Comparison of ENCODE assay signal across 1 worm cellular context in the genomic region with DNA sequence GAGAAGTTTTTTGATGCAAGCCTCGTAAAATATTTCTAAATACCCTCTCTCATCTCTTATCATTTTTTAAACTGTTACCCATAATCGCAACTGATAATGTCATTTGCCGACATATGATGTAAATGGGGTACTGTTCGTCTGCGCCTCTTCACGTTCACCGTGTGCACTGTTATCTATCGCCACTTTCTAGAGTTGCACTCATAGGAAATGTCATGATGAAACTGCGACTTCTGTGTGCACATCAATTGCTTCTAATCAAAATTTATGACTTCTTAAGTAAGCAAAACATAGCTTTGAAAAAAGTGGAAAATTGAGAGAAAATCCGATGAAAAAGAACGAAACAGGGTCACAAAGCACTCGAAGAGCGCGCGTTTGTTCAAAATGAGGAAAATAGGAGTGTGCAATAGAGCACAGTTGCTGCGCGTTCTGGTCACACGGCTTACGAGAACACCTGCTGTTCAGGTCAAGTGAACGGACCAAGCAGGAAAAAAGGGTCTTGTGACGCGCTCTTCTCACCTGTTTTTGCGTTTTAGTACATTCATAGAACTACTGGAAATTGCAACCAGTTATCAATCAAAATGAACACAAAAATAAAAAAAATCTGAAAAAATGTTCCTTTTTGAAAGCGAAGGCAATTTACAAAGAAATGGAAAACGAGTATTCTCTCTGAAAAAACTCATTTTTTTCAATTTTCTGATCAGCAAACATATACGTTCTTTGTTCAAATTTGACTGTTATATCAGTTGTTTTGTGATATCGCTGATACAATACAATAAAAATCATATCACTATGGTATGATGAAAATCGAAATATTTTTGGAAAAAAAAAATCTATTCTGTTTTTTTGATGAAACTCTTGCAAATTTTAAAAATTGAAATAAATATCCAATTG.
A peak's percentile ranks its signal among the peaks of the same experiment; 100 is the strongest.
TF ChIP-seq lines count a peak whose summit lies in the region.

No protein-coding gene starts in this region.

TF ChIP-seq in whole organism, L1 larva, 84 proteins besides CTCF, POLR2A, EP300 and RAD21 (continued from another document):
- TF ChIP-seq nhr-71 (tag; optimal IDR thresholded peaks at IDR 0.05; lab: Kevin White, UChicago) = peak; percentile 43
- 0 out of 2 replicates have a peak, but pooled peaks have one; percentile 3 for TF ChIP-seq nhr-19 (GFP tag; conservative IDR thresholded peaks at IDR 0.05; lab: Robert Waterston, UW)
- TF ChIP-seq snu-23 (GFP tag; optimal IDR thresholded peaks at IDR 0.05; lab: Kevin White, UChicago) = no peak
- no peak for TF ChIP-seq irx-1 (tag; optimal IDR thresholded peaks at IDR 0.05; lab: Kevin White, UChicago)
- no peak for TF ChIP-seq fkh-8 (tag; optimal IDR thresholded peaks at IDR 0.05; lab: Kevin White, UChicago)
- TF ChIP-seq nhr-20 (tag; optimal IDR thresholded peaks at IDR 0.05; lab: Kevin White, UChicago) = peak; percentile 34
- TF ChIP-seq nhr-237 (tag; optimal IDR thresholded peaks at IDR 0.05; lab: Kevin White, UChicago) = no peak
- TF ChIP-seq elt-2 (tag; optimal IDR thresholded peaks at IDR 0.05; lab: Kevin White, UChicago) = peak; percentile 98
- TF ChIP-seq unc-98 (GFP tag; IDR thresholded peaks at IDR 0.05; lab: Robert Waterston, UW) = no peak
- peak; percentile 28 for TF ChIP-seq C16A3.4 (tag; optimal IDR thresholded peaks at IDR 0.05; lab: Kevin White, UChicago)
- no peak for TF ChIP-seq jun-1 (tag; optimal IDR thresholded peaks at IDR 0.05; lab: Kevin White, UChicago)
- no peak for TF ChIP-seq nhr-76 (tag; optimal IDR thresholded peaks at IDR 0.05; lab: Kevin White, UChicago)
- TF ChIP-seq pax-3 (tag; optimal IDR thresholded peaks at IDR 0.05; lab: Kevin White, UChicago) = no peak
- no peak for TF ChIP-seq egl-27 (tag; optimal IDR thresholded peaks at IDR 0.05; lab: Kevin White, UChicago)
- TF ChIP-seq hlh-17 (GFP tag; optimal IDR thresholded peaks at IDR 0.05; lab: Kevin White, UChicago; ENCODE audit: borderline replicate concordance) = no peak
- no peak for TF ChIP-seq ztf-4 (tag; optimal IDR thresholded peaks at IDR 0.05; lab: Kevin White, UChicago)
- no peak for TF ChIP-seq hlh-4 (tag; optimal IDR thresholded peaks at IDR 0.05; lab: Kevin White, UChicago)
- no peak for TF ChIP-seq ama-1 (optimal IDR thresholded peaks at IDR 0.05; lab: Kevin White, UChicago)
- no peak for TF ChIP-seq C34B4.2 (tag; optimal IDR thresholded peaks at IDR 0.05; lab: Kevin White, UChicago)
- TF ChIP-seq sptf-1 (tag; optimal IDR thresholded peaks at IDR 0.05; lab: Kevin White, UChicago) = no peak
- TF ChIP-seq dsc-1 (tag; optimal IDR thresholded peaks at IDR 0.05; lab: Kevin White, UChicago) = no peak
- no peak for TF ChIP-seq unc-30 (tag; optimal IDR thresholded peaks at IDR 0.05; lab: Kevin White, UChicago)
- peak; percentile 1 for TF ChIP-seq snpc-4 (tag; optimal IDR thresholded peaks at IDR 0.05; lab: Kevin White, UChicago)
- TF ChIP-seq fkh-10 (GFP tag; optimal IDR thresholded peaks at IDR 0.05; lab: Kevin White, UChicago) = no peak
- TF ChIP-seq Y116A8C.19 (tag; optimal IDR thresholded peaks at IDR 0.05; lab: Kevin White, UChicago; ENCODE audit: borderline replicate concordance) = no peak
- peak; percentile 3 to 41 for TF ChIP-seq lin-35 (GFP tag; optimal IDR thresholded peaks at IDR 0.05; lab: Kevin White, UChicago)
- TF ChIP-seq ceh-90 (tag; optimal IDR thresholded peaks at IDR 0.05; lab: Kevin White, UChicago) = no peak
- TF ChIP-seq pqm-1 (tag; optimal IDR thresholded peaks at IDR 0.05; lab: Kevin White, UChicago) = peak; percentile 68
